Worm (Caenorhabditis elegans) whole organism, mixed stage, embryonic: ENCODE data around the gene bgnt-1.4.

ENCODE experiments used
- M03D4.4 ChIP-seq: sonication (generic microtip); optimal IDR thresholded peaks from 2 replicates; lab custom pipeline; 2017; ENCODE audit warnings: mild to moderate bottlenecking, missing genetic modification characterization, missing compliant biosample characterization
- bed-3 ChIP-seq: fragments of 200-800 bp; sonication (Bioruptor generic); optimal IDR thresholded peaks from 3 replicates; lab custom pipeline; 2018; ENCODE audit warnings: mild to moderate bottlenecking, missing genetic modification characterization, moderate library complexity, missing compliant biosample characterization
- blmp-1 ChIP-seq: fragments of 150-350 bp; optimal IDR thresholded peaks from 2 replicates; lab custom pipeline; 2014; ENCODE audit warnings: missing biosample characterization, missing genetic modification characterization
- ceh-39 ChIP-seq: fragments of 150-350 bp; optimal IDR thresholded peaks from 2 replicates; lab custom pipeline; 2014; ENCODE audit warnings: missing biosample characterization, missing genetic modification characterization
- ceh-43 ChIP-seq: fragments of 200-800 bp; sonication (Bioruptor generic); optimal IDR thresholded peaks from 2 replicates; lab custom pipeline; 2018; ENCODE audit warnings: mild to moderate bottlenecking, missing genetic modification characterization, moderate library complexity, missing compliant biosample characterization
- ceh-83 ChIP-seq: fragments of 200-800 bp; sonication (Bioruptor generic); optimal IDR thresholded peaks from 2 replicates; lab custom pipeline; 2018; ENCODE audit warnings: mild to moderate bottlenecking, missing genetic modification characterization, missing compliant biosample characterization
- ces-1 ChIP-seq: fragments of 150-350 bp; optimal IDR thresholded peaks from 2 replicates; lab custom pipeline; 2014; ENCODE audit warnings: missing biosample characterization, missing genetic modification reagents, missing genetic modification characterization
- cnd-1 ChIP-seq: fragments of 200-800 bp; sonication (Bioruptor generic); optimal IDR thresholded peaks from 2 replicates; lab custom pipeline; 2018; ENCODE audit warnings: mild to moderate bottlenecking, missing genetic modification characterization, missing compliant biosample characterization
- drap-1 ChIP-seq: fragments of 200-800 bp; sonication (Bioruptor generic); optimal IDR thresholded peaks from 3 replicates; lab custom pipeline; 2018; ENCODE audit warnings: mild to moderate bottlenecking, missing genetic modification characterization, missing compliant biosample characterization
- elt-1 ChIP-seq: sonication (generic microtip); optimal IDR thresholded peaks from 2 replicates; lab custom pipeline; 2017; ENCODE audit warnings: missing genetic modification characterization, mild to moderate bottlenecking, missing compliant biosample characterization, antibody characterized with exemption, moderate library complexity, borderline replicate concordance; ENCODE audit not compliant: insufficient read depth
- elt-3 ChIP-seq: fragments of 150-350 bp; optimal IDR thresholded peaks from 2 replicates; lab custom pipeline; 2014; ENCODE audit warnings: missing biosample characterization, missing genetic modification characterization
- flh-1 ChIP-seq: fragments of 200-800 bp; sonication (Bioruptor generic); optimal IDR thresholded peaks from 2 replicates; lab custom pipeline; 2018; ENCODE audit warnings: mild to moderate bottlenecking, missing genetic modification characterization, moderate library complexity, missing compliant biosample characterization
- ham-2 ChIP-seq: fragments of 200-800 bp; sonication (Bioruptor generic); optimal IDR thresholded peaks from 2 replicates; lab custom pipeline; 2018; ENCODE audit warnings: mild to moderate bottlenecking, missing genetic modification characterization, missing compliant biosample characterization
- hlh-1 ChIP-seq: fragments of 150-350 bp; optimal IDR thresholded peaks from 2 replicates; lab custom pipeline; 2014; ENCODE audit warnings: missing biosample characterization, missing genetic modification reagents, missing genetic modification characterization
- lin-13 ChIP-seq: fragments of 150-350 bp; optimal IDR thresholded peaks from 2 replicates; lab custom pipeline; 2014; ENCODE audit warnings: missing biosample characterization, missing genetic modification characterization
- lin-32 ChIP-seq: fragments of 200-800 bp; sonication (Bioruptor generic); optimal IDR thresholded peaks from 2 replicates; lab custom pipeline; 2018; ENCODE audit warnings: mild to moderate bottlenecking, missing genetic modification characterization, missing compliant biosample characterization
- lsy-2 ChIP-seq: fragments of 150-350 bp; optimal IDR thresholded peaks from 2 replicates; lab custom pipeline; 2014; ENCODE audit warnings: missing biosample characterization, missing genetic modification characterization
- mab-5 ChIP-seq: fragments of 150-350 bp; optimal IDR thresholded peaks from 2 replicates; lab custom pipeline; 2014; ENCODE audit warnings: missing biosample characterization, missing genetic modification characterization
- mep-1 ChIP-seq: fragments of 150-350 bp; optimal IDR thresholded peaks from 2 replicates; lab custom pipeline; 2017; ENCODE audit warnings: missing biosample characterization, missing genetic modification reagents, missing genetic modification characterization, inconsistent platforms
- mls-2 ChIP-seq: sonication (generic microtip); optimal IDR thresholded peaks from 2 replicates; lab custom pipeline; 2016; ENCODE audit warnings: mild to moderate bottlenecking, missing genetic modification characterization, moderate library complexity, missing compliant biosample characterization
- nhr-12 ChIP-seq: fragments of 150-350 bp; optimal IDR thresholded peaks from 2 replicates; lab custom pipeline; 2014; ENCODE audit warnings: missing biosample characterization, missing genetic modification characterization
- nhr-2 ChIP-seq: fragments of 150-350 bp; optimal IDR thresholded peaks from 2 replicates; lab custom pipeline; 2014; ENCODE audit warnings: missing biosample characterization, missing genetic modification characterization
- nhr-237 ChIP-seq: fragments of 150-350 bp; optimal IDR thresholded peaks from 2 replicates; lab custom pipeline; 2014; ENCODE audit warnings: missing biosample characterization, missing genetic modification characterization
- nhr-28 ChIP-seq: fragments of 150-350 bp; optimal IDR thresholded peaks from 2 replicates; lab custom pipeline; 2014; ENCODE audit warnings: missing biosample characterization, missing genetic modification characterization
- nhr-76 ChIP-seq: sonication (generic microtip); optimal IDR thresholded peaks from 2 replicates; lab custom pipeline; 2017; ENCODE audit warnings: missing biosample characterization, missing genetic modification characterization
- pha-4 ChIP-seq: fragments of 150-350 bp; optimal IDR thresholded peaks from 2 replicates; lab custom pipeline; 2018; ENCODE audit warnings: missing biosample characterization, missing genetic modification reagents, missing genetic modification characterization
- sem-2 ChIP-seq: fragments of 200-800 bp; sonication (Bioruptor generic); optimal IDR thresholded peaks from 2 replicates; lab custom pipeline; 2018; ENCODE audit warnings: mild to moderate bottlenecking, missing genetic modification characterization, missing compliant biosample characterization
- snpc-4 ChIP-seq: fragments of 150-350 bp; optimal IDR thresholded peaks from 2 replicates; lab custom pipeline; 2014; ENCODE audit warnings: missing biosample characterization, missing genetic modification characterization
- sptf-1 ChIP-seq: sonication (generic microtip); optimal IDR thresholded peaks from 2 replicates; lab custom pipeline; 2017; ENCODE audit warnings: mild to moderate bottlenecking, missing genetic modification characterization, moderate library complexity, missing compliant biosample characterization
- tbx-8 ChIP-seq: fragments of 200-800 bp; sonication (Bioruptor generic); optimal IDR thresholded peaks from 2 replicates; lab custom pipeline; 2018; ENCODE audit warnings: mild to moderate bottlenecking, missing genetic modification characterization, moderate library complexity, missing compliant biosample characterization
- unc-120 ChIP-seq: sonication (generic microtip); optimal IDR thresholded peaks from 2 replicates; lab custom pipeline; 2017; ENCODE audit warnings: missing genetic modification characterization, missing compliant biosample characterization; ENCODE audit not compliant: poor library complexity, severe bottlenecking
- unc-39 ChIP-seq: fragments of 150-350 bp; optimal IDR thresholded peaks from 2 replicates; lab custom pipeline; 2014; ENCODE audit warnings: missing biosample characterization, missing genetic modification characterization
- unc-62 ChIP-seq: fragments of 150-350 bp; optimal IDR thresholded peaks from 2 replicates; lab custom pipeline; 2014; ENCODE audit warnings: missing biosample characterization, missing genetic modification reagents, missing genetic modification characterization
- zip-8 ChIP-seq: fragments of 150-350 bp; optimal IDR thresholded peaks from 2 replicates; lab custom pipeline; 2014; ENCODE audit warnings: missing biosample characterization, missing genetic modification characterization
- ztf-11 ChIP-seq: fragments of 150-350 bp; optimal IDR thresholded peaks from 2 replicates; lab custom pipeline; 2014; ENCODE audit warnings: missing biosample characterization, missing genetic modification characterization

bgnt-1.4 gene

ce11 chrV:4730075-4730474, 30.7 kb upstream of the bgnt-1.4 start, which contains the start of gene tig-2:
TSS of gene tig-2 (minus strand) at chrV:4730161.
- TF ChIP-seq nhr-12 = no peak
- no peak for TF ChIP-seq drap-1 (GFP tag; lab: Kevin White, UChicago)
- TF ChIP-seq ceh-83 (GFP tag; lab: Kevin White, UChicago) = no peak
- peak; percentile 40 for TF ChIP-seq M03D4.4 (tag; lab: Kevin White, UChicago)
- TF ChIP-seq nhr-76 = no peak
- TF ChIP-seq unc-120 (tag; lab: Kevin White, UChicago) = peak; percentile 18
- TF ChIP-seq ham-2 = no peak
- TF ChIP-seq ces-1 = no peak
- TF ChIP-seq flh-1 (GFP tag; lab: Kevin White, UChicago) = no peak

ce11 chrV:4731154-4731961, 29.4 kb upstream of the bgnt-1.4 start, which contains the start of gene F39G3.3:
TSS of gene F39G3.3 (plus strand) at chrV:4731911.
- TF ChIP-seq ham-2 (peak; percentile 81), nhr-28 (tag; lab: Kevin White, UChicago) (no peak), hlh-1 (tag; lab: Kevin White, UChicago) (peak; percentile 87), nhr-237 (tag; lab: Kevin White, UChicago) (no peak), M03D4.4 (tag; lab: Kevin White, UChicago) (peak; percentile 92), blmp-1 (tag; lab: Kevin White, UChicago) (peak; percentile 72), ceh-43 (GFP tag; lab: Kevin White, UChicago) (peak; percentile 95), nhr-2 (peak; percentile 65), zip-8 (tag; lab: Kevin White, UChicago) (no peak), elt-3 (tag; lab: Kevin White, UChicago) (no peak), lin-13 (peak; percentile 68), nhr-76 (peak; percentile 35), sem-2 (GFP tag; lab: Kevin White, UChicago) (peak; percentile 67), snpc-4 (tag; lab: Kevin White, UChicago) (no peak), bed-3 (peak; percentile 77), lsy-2 (tag; lab: Kevin White, UChicago) (peak; percentile 65), unc-120 (tag; lab: Kevin White, UChicago) (peak; percentile 79), lin-32 (peak; percentile 58), pha-4 (peak; percentile 2), ztf-11 (tag; lab: Kevin White, UChicago) (peak; percentile 64), ces-1 (peak; percentile 89), mep-1 (tag; lab: Kevin White, UChicago) (peak; percentile 85), mls-2 (tag; lab: Kevin White, UChicago) (peak; percentile 93), unc-39 (peak; percentile 31), elt-1 (tag; lab: Kevin White, UChicago) (peak; percentile 39), nhr-12 (no peak), ceh-83 (GFP tag; lab: Kevin White, UChicago) (peak; percentile 87), unc-62 (GFP tag; lab: Kevin White, UChicago) (peak; percentile 5), mab-5 (tag; lab: Kevin White, UChicago) (peak; percentile 82), ceh-39 (tag; lab: Kevin White, UChicago) (peak; percentile 11), tbx-8 (GFP tag; lab: Kevin White, UChicago) (peak; percentile 65), drap-1 (GFP tag; lab: Kevin White, UChicago) (peak; percentile 81), cnd-1 (peak; percentile 80), sptf-1 (tag; lab: Kevin White, UChicago) (peak; percentile 95), flh-1 (GFP tag; lab: Kevin White, UChicago) (peak; percentile 47)

ce11 chrV:4733952-4734351, 26.8 kb upstream of the bgnt-1.4 start:
- TF ChIP-seq pha-4 = no peak
- TF ChIP-seq ceh-83 (GFP tag; lab: Kevin White, UChicago) = peak; percentile 27
